Fruit fly (Drosophila melanogaster) whole organism, prepupa: Measurements from ENCODE around the gene nub.

ENCODE experiments used
- Blimp-1 ChIP-seq: fragments of 200-800 bp; sonication (Bioruptor generic); optimal IDR thresholded peaks from 3 replicates; lab custom pipeline; 2017; ENCODE audit warnings: missing biosample characterization, missing genetic modification characterization, mild to moderate bottlenecking, moderate library complexity, missing genetic modification reagents
- CG16779 ChIP-seq: fragments of 200-800 bp; sonication (Bioruptor generic); optimal IDR thresholded peaks from 3 replicates; lab custom pipeline; 2017; ENCODE audit warnings: missing biosample characterization, mild to moderate bottlenecking, missing genetic modification characterization
- CG34406 ChIP-seq: fragments of 200-800 bp; sonication (Bioruptor generic); optimal IDR thresholded peaks from 3 replicates; lab custom pipeline; 2016; ENCODE audit warnings: missing biosample characterization, missing genetic modification characterization
- CG4318 ChIP-seq: fragments of 200-800 bp; sonication (Bioruptor generic); optimal IDR thresholded peaks from 3 replicates; lab custom pipeline; 2017; ENCODE audit warnings: missing biosample characterization, mild to moderate bottlenecking, missing genetic modification characterization
- Eip78C ChIP-seq: fragments of 200-800 bp; sonication (Bioruptor generic); peaks from one replicate; lab custom pipeline; 2016; ENCODE audit warnings: missing biosample characterization, missing genetic modification characterization
- eg ChIP-seq: fragments of 200-800 bp; sonication (Bioruptor generic); IDR thresholded peaks from 3 replicates; pipeline ENCODE4 v1.3.6; 2022; ENCODE audit warnings: missing biosample characterization, missing genetic modification characterization
- fd59A ChIP-seq: fragments of 200-800 bp; sonication (Bioruptor generic); optimal IDR thresholded peaks from 2 replicates; lab custom pipeline; 2017; ENCODE audit warnings: missing biosample characterization, mild to moderate bottlenecking, missing genetic modification characterization, missing genetic modification reagents
- ss ChIP-seq, 2 experiments: fragments of 200-800 bp; sonication (Bioruptor generic); optimal IDR thresholded peaks; 2 replicates in 1 of 2; 3 replicates in 1 of 2; lab custom pipeline; 2017 to 2018; ENCODE audit warnings: mild to moderate bottlenecking in 2 of 2, missing biosample characterization in 2 of 2, missing genetic modification characterization in 2 of 2, moderate library complexity in 1 of 2

DNA sequence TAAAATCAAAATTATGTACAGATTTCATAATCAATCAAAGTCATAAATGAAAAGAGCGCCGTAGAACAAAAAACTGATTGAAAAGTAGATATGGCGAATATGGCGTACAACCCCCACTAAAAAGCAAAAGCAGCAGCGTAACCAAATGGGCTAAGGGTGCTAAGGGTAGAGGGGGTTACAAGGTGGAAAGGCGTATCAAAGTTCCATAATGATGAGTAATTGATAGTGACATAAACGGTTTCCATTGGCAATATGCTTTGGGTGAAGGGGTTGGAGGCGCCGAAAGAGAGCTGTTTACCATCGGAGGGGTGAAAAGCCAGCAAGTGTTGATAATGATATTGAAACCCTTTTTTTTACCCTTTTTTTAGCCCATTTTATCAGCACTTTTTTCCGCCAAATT, 84.9 kb downstream of the nub start:
- TF ChIP-seq CG16779 (tag; lab: Kevin White, UChicago) (no peak), ss (GFP tag; optimal IDR thresholded peaks at IDR 0.05; lab: Kevin White, UChicago) (no peak), CG4318 (no peak), CG34406 (GFP tag; lab: Kevin White, UChicago) (no peak), eg (GFP tag; lab: Robert Waterston, UW) (no peak), Eip78C (GFP tag; lab: Kevin White, UChicago) (no peak), fd59A (GFP tag; lab: Kevin White, UChicago) (no peak), Blimp-1 (GFP tag; lab: Kevin White, UChicago) (no peak)
